Worm (Caenorhabditis elegans) whole organism, mixed stage, embryonic: ENCODE results near the gene col-149.
A peak's percentile ranks its signal among the peaks of the same experiment; 100 is the strongest.

Experiments used
- M03D4.4 ChIP-seq: sonication (generic microtip); optimal IDR thresholded peaks from 2 replicates; lab custom pipeline; 2017; ENCODE audit warnings: mild to moderate bottlenecking, missing genetic modification characterization, missing compliant biosample characterization
- bed-3 ChIP-seq: fragments of 200-800 bp; sonication (Bioruptor generic); optimal IDR thresholded peaks from 3 replicates; lab custom pipeline; 2018; ENCODE audit warnings: mild to moderate bottlenecking, missing genetic modification characterization, moderate library complexity, missing compliant biosample characterization
- blmp-1 ChIP-seq: fragments of 150-350 bp; optimal IDR thresholded peaks from 2 replicates; lab custom pipeline; 2014; ENCODE audit warnings: missing biosample characterization, missing genetic modification characterization
- ceh-39 ChIP-seq: fragments of 150-350 bp; optimal IDR thresholded peaks from 2 replicates; lab custom pipeline; 2014; ENCODE audit warnings: missing biosample characterization, missing genetic modification characterization
- ces-1 ChIP-seq: fragments of 150-350 bp; optimal IDR thresholded peaks from 2 replicates; lab custom pipeline; 2014; ENCODE audit warnings: missing biosample characterization, missing genetic modification reagents, missing genetic modification characterization
- cnd-1 ChIP-seq: fragments of 200-800 bp; sonication (Bioruptor generic); optimal IDR thresholded peaks from 2 replicates; lab custom pipeline; 2018; ENCODE audit warnings: mild to moderate bottlenecking, missing genetic modification characterization, missing compliant biosample characterization
- elt-1 ChIP-seq: sonication (generic microtip); optimal IDR thresholded peaks from 2 replicates; lab custom pipeline; 2017; ENCODE audit warnings: missing genetic modification characterization, mild to moderate bottlenecking, missing compliant biosample characterization, antibody characterized with exemption, moderate library complexity, borderline replicate concordance; ENCODE audit not compliant: insufficient read depth
- elt-3 ChIP-seq: fragments of 150-350 bp; optimal IDR thresholded peaks from 2 replicates; lab custom pipeline; 2014; ENCODE audit warnings: missing biosample characterization, missing genetic modification characterization
- flh-1 ChIP-seq: fragments of 200-800 bp; sonication (Bioruptor generic); optimal IDR thresholded peaks from 2 replicates; lab custom pipeline; 2018; ENCODE audit warnings: mild to moderate bottlenecking, missing genetic modification characterization, moderate library complexity, missing compliant biosample characterization
- ham-2 ChIP-seq: fragments of 200-800 bp; sonication (Bioruptor generic); optimal IDR thresholded peaks from 2 replicates; lab custom pipeline; 2018; ENCODE audit warnings: mild to moderate bottlenecking, missing genetic modification characterization, missing compliant biosample characterization
- lin-13 ChIP-seq: fragments of 150-350 bp; optimal IDR thresholded peaks from 2 replicates; lab custom pipeline; 2014; ENCODE audit warnings: missing biosample characterization, missing genetic modification characterization
- lin-32 ChIP-seq: fragments of 200-800 bp; sonication (Bioruptor generic); optimal IDR thresholded peaks from 2 replicates; lab custom pipeline; 2018; ENCODE audit warnings: mild to moderate bottlenecking, missing genetic modification characterization, missing compliant biosample characterization
- lsy-2 ChIP-seq: fragments of 150-350 bp; optimal IDR thresholded peaks from 2 replicates; lab custom pipeline; 2014; ENCODE audit warnings: missing biosample characterization, missing genetic modification characterization
- mab-5 ChIP-seq: fragments of 150-350 bp; optimal IDR thresholded peaks from 2 replicates; lab custom pipeline; 2014; ENCODE audit warnings: missing biosample characterization, missing genetic modification characterization
- mls-2 ChIP-seq: sonication (generic microtip); optimal IDR thresholded peaks from 2 replicates; lab custom pipeline; 2016; ENCODE audit warnings: mild to moderate bottlenecking, missing genetic modification characterization, moderate library complexity, missing compliant biosample characterization
- nhr-12 ChIP-seq: fragments of 150-350 bp; optimal IDR thresholded peaks from 2 replicates; lab custom pipeline; 2014; ENCODE audit warnings: missing biosample characterization, missing genetic modification characterization
- nhr-2 ChIP-seq: fragments of 150-350 bp; optimal IDR thresholded peaks from 2 replicates; lab custom pipeline; 2014; ENCODE audit warnings: missing biosample characterization, missing genetic modification characterization
- nhr-237 ChIP-seq: fragments of 150-350 bp; optimal IDR thresholded peaks from 2 replicates; lab custom pipeline; 2014; ENCODE audit warnings: missing biosample characterization, missing genetic modification characterization
- nhr-28 ChIP-seq: fragments of 150-350 bp; optimal IDR thresholded peaks from 2 replicates; lab custom pipeline; 2014; ENCODE audit warnings: missing biosample characterization, missing genetic modification characterization
- nhr-76 ChIP-seq: sonication (generic microtip); optimal IDR thresholded peaks from 2 replicates; lab custom pipeline; 2017; ENCODE audit warnings: missing biosample characterization, missing genetic modification characterization
- pha-4 ChIP-seq: fragments of 150-350 bp; optimal IDR thresholded peaks from 2 replicates; lab custom pipeline; 2018; ENCODE audit warnings: missing biosample characterization, missing genetic modification reagents, missing genetic modification characterization
- sem-2 ChIP-seq: fragments of 200-800 bp; sonication (Bioruptor generic); optimal IDR thresholded peaks from 2 replicates; lab custom pipeline; 2018; ENCODE audit warnings: mild to moderate bottlenecking, missing genetic modification characterization, missing compliant biosample characterization
- snpc-4 ChIP-seq: fragments of 150-350 bp; optimal IDR thresholded peaks from 2 replicates; lab custom pipeline; 2014; ENCODE audit warnings: missing biosample characterization, missing genetic modification characterization
- sptf-1 ChIP-seq: sonication (generic microtip); optimal IDR thresholded peaks from 2 replicates; lab custom pipeline; 2017; ENCODE audit warnings: mild to moderate bottlenecking, missing genetic modification characterization, moderate library complexity, missing compliant biosample characterization
- unc-120 ChIP-seq: sonication (generic microtip); optimal IDR thresholded peaks from 2 replicates; lab custom pipeline; 2017; ENCODE audit warnings: missing genetic modification characterization, missing compliant biosample characterization; ENCODE audit not compliant: poor library complexity, severe bottlenecking
- unc-39 ChIP-seq: fragments of 150-350 bp; optimal IDR thresholded peaks from 2 replicates; lab custom pipeline; 2014; ENCODE audit warnings: missing biosample characterization, missing genetic modification characterization
- unc-62 ChIP-seq: fragments of 150-350 bp; optimal IDR thresholded peaks from 2 replicates; lab custom pipeline; 2014; ENCODE audit warnings: missing biosample characterization, missing genetic modification reagents, missing genetic modification characterization
- zip-8 ChIP-seq: fragments of 150-350 bp; optimal IDR thresholded peaks from 2 replicates; lab custom pipeline; 2014; ENCODE audit warnings: missing biosample characterization, missing genetic modification characterization
- ztf-11 ChIP-seq: fragments of 150-350 bp; optimal IDR thresholded peaks from 2 replicates; lab custom pipeline; 2014; ENCODE audit warnings: missing biosample characterization, missing genetic modification characterization

The col-149 gene

DNA sequence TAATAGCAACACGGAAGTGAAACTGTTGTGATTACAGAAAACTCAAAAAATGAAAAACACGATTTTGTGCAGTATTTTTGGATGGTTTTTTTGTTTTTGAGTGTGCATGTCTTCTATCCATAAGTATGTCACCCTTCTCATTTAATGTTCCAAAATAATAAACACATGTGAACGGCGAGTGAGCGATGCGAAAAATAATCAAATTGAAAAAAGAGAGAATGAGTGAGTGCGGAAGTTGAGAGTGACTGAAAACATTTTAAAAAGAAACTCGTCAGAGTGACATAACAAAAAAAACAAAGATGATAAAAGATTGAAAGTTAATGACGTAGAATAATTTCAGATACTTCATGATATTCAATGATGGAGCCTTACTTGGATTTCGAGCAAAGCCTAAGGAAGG lies 43.2 kb downstream of the col-149 start:
- TF ChIP-seq lin-32 (GFP tag; lab: Kevin White, UChicago) (no peak), nhr-2 (tag; lab: Kevin White, UChicago) (no peak), snpc-4 (tag; lab: Kevin White, UChicago) (no peak), sem-2 (GFP tag; lab: Kevin White, UChicago) (no peak), ztf-11 (tag; lab: Kevin White, UChicago) (no peak), nhr-12 (tag; lab: Kevin White, UChicago) (no peak), mab-5 (no peak), zip-8 (tag; lab: Kevin White, UChicago) (no peak), flh-1 (GFP tag; lab: Kevin White, UChicago) (no peak), cnd-1 (no peak), unc-39 (no peak), nhr-28 (tag; lab: Kevin White, UChicago) (no peak), sptf-1 (tag; lab: Kevin White, UChicago) (no peak), ceh-39 (tag; lab: Kevin White, UChicago) (no peak), unc-120 (tag; lab: Kevin White, UChicago) (no peak), blmp-1 (tag; lab: Kevin White, UChicago) (no peak), ces-1 (GFP tag; lab: Kevin White, UChicago) (no peak), unc-62 (GFP tag; lab: Kevin White, UChicago) (no peak), bed-3 (GFP tag; lab: Kevin White, UChicago) (no peak), elt-1 (no peak)

ce11 chrV:10248255-10248979 lies 44.3 kb downstream of the col-149 start, which contains the start of gene akt-1:
Gene akt-1 (plus strand): TSS chrV:10248905.
- TF ChIP-seq cnd-1 (no peak), mls-2 (no peak), zip-8 (tag; lab: Kevin White, UChicago) (no peak), ceh-39 (tag; lab: Kevin White, UChicago) (no peak), elt-3 (tag; lab: Kevin White, UChicago) (no peak), nhr-76 (tag; lab: Kevin White, UChicago) (no peak), nhr-237 (tag; lab: Kevin White, UChicago) (no peak), lsy-2 (tag; lab: Kevin White, UChicago) (no peak), nhr-2 (tag; lab: Kevin White, UChicago) (no peak), lin-13 (tag; lab: Kevin White, UChicago) (no peak), M03D4.4 (tag; lab: Kevin White, UChicago) (no peak), nhr-12 (tag; lab: Kevin White, UChicago) (no peak)
- TF ChIP-seq, all 35 proteins: peak for 0

DNA sequence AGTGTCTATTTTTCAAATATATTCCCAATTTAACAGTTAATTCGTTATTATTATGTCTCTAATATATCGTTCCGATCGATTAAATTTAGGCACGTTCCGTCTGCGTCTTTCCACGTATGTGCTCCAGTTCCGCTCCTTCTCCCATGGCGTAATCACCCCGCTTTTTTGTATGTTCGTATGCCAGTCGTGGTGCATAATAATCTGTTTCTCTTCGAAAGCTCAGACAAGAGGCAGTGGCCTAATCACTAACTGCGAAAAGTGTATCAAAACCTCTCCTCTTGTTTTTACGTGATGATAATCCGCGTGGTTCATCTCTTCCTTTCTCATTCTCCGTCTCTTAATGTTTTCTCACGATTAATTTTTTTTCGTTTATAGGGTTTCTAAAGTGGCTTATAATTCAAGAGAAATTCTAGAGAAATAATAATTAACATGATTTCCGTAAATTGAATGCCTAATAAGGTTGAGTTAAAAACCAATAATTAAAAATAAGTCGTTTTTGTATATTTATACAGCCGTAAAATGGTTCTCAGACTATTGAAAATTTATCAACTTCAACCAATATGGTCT lies 44.9 kb downstream of the col-149 start:
- no peak for TF ChIP-seq unc-39
- TF ChIP-seq mab-5 = no peak
- TF ChIP-seq snpc-4 (tag; lab: Kevin White, UChicago) = no peak
- no peak for TF ChIP-seq ham-2
- no peak for TF ChIP-seq lin-32 (GFP tag; lab: Kevin White, UChicago)
- TF ChIP-seq ceh-39 (tag; lab: Kevin White, UChicago) = no peak
- TF ChIP-seq zip-8 (tag; lab: Kevin White, UChicago) = no peak
- no peak for TF ChIP-seq lin-13 (tag; lab: Kevin White, UChicago)

ce11 chrV:10246967-10247366 lies 45.7 kb downstream of the col-149 start:
- TF ChIP-seq pha-4 (peak; percentile 75), unc-39 (no peak), elt-1 (no peak)

- TF ChIP-seq pha-4 = no peak
- TF ChIP-seq ces-1 (GFP tag; lab: Kevin White, UChicago) = peak; percentile 2
- TF ChIP-seq, all 35 proteins: peak for 1
Measured at ce11 chrV:10246443-10246885, 46.2 kb downstream of the col-149 start.

DNA sequence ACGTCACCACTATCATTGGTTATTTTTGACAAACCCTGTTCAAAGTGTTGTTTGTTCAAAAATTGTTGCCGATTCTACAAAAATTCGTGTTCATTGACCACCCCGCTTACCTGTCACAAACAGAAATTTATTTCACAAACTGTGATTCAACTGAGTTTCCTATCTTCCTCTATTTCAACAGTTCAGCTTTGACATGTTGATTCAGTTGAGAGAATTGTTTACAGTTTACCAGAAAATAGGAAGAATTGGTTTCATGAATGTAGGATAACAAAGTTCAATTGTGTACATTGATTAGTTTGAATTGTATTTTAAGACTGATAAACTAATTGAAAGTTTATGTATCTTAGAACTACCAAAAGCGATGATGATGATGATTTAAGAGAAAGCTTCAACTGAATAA lies 47.1 kb downstream of the col-149 start:
- TF ChIP-seq mab-5 (no peak), flh-1 (GFP tag; lab: Kevin White, UChicago) (no peak)
